Worm (Caenorhabditis elegans) whole organism, L4 larva: ENCODE results near the gene ttr-30.

Experiments used
- F37D6.2 ChIP-seq: sonication (generic microtip); optimal IDR thresholded peaks from 2 replicates; lab custom pipeline; 2016; ENCODE audit warnings: mild to moderate bottlenecking, missing genetic modification characterization, missing compliant biosample characterization
- F44E2.7 ChIP-seq: fragments of 200-800 bp; sonication (Bioruptor generic); IDR thresholded peaks from 2 replicates; pipeline ENCODE4 v2.1.2; 2022; ENCODE audit warnings: missing genetic modification characterization, missing compliant biosample characterization
- R02D3.7 ChIP-seq: fragments of 150-350 bp; sonication (generic microtip); optimal IDR thresholded peaks from 3 replicates; lab custom pipeline; 2014; ENCODE audit warnings: missing biosample characterization, missing genetic modification characterization
- aha-1 ChIP-seq: fragments of 150-350 bp; peaks from one replicate; lab custom pipeline; 2014; ENCODE audit warnings: missing biosample characterization, missing genetic modification characterization
- ama-1 ChIP-seq: fragments of 150-350 bp; optimal IDR thresholded peaks from 2 replicates; lab custom pipeline; 2014; ENCODE audit warnings: inconsistent platforms, mixed read lengths
- ceh-32 ChIP-seq: sonication (generic microtip); optimal IDR thresholded peaks from 2 replicates; lab custom pipeline; 2016; ENCODE audit warnings: mild to moderate bottlenecking, missing genetic modification characterization, missing compliant biosample characterization; ENCODE audit not compliant: poor library complexity
- ceh-44 ChIP-seq: fragments of 200-800 bp; sonication (Bioruptor generic); IDR thresholded peaks from 2 replicates; pipeline ENCODE4 v1.3.6; 2022; ENCODE audit warnings: missing genetic modification reagents, missing genetic modification characterization, missing compliant biosample characterization
- ceh-62 ChIP-seq: sonication (generic microtip); optimal IDR thresholded peaks from 2 replicates; lab custom pipeline; 2017; ENCODE audit warnings: missing biosample characterization, missing genetic modification characterization
- ces-1 ChIP-seq: fragments of 150-350 bp; sonication (generic microtip); optimal IDR thresholded peaks from 4 replicates; lab custom pipeline; 2014; ENCODE audit warnings: missing biosample characterization, missing genetic modification reagents, missing genetic modification characterization
- ctbp-1 ChIP-seq: fragments of 200-800 bp; sonication (Bioruptor generic); IDR thresholded peaks from 2 replicates; pipeline ENCODE4 v1.3.6; 2022; ENCODE audit warnings: missing genetic modification reagents, missing genetic modification characterization, missing compliant biosample characterization
- daf-12 ChIP-seq: fragments of 150-350 bp; optimal IDR thresholded peaks from 2 replicates; lab custom pipeline; 2014; ENCODE audit warnings: missing biosample characterization, missing genetic modification reagents, missing genetic modification characterization
- daf-16 ChIP-seq, 3 experiments: sonication (generic microtip); optimal IDR thresholded peaks; 2 replicates each; lab custom pipeline; 2016 to 2017; ENCODE audit warnings: missing genetic modification characterization in 3 of 3, missing genetic modification reagents in 3 of 3, mild to moderate bottlenecking in 2 of 3, missing compliant biosample characterization in 2 of 3, missing biosample characterization in 1 of 3, moderate library complexity in 1 of 3
- daf-19 ChIP-seq: fragments of 200-800 bp; sonication (Bioruptor generic); conservative IDR thresholded peaks from 2 replicates; pipeline ENCODE4 v1.3.6; 2022; ENCODE audit warnings: missing genetic modification characterization, missing compliant biosample characterization
- daf-8 ChIP-seq: fragments of 200-800 bp; sonication (Bioruptor generic); IDR thresholded peaks from 2 replicates; pipeline ENCODE4 v1.3.6; 2022; ENCODE audit warnings: missing genetic modification characterization, missing compliant biosample characterization
- dmd-6 ChIP-seq: fragments of 200-800 bp; sonication (Bioruptor generic); IDR thresholded peaks from 2 replicates; pipeline ENCODE4 v1.3.6; 2022; ENCODE audit warnings: missing genetic modification reagents, missing genetic modification characterization, missing compliant biosample characterization
- dmd-8 ChIP-seq: fragments of 200-800 bp; sonication (Bioruptor generic); IDR thresholded peaks from 2 replicates; pipeline ENCODE4 v1.3.6; 2022; ENCODE audit warnings: missing genetic modification characterization, missing compliant biosample characterization
- dmd-9 ChIP-seq: fragments of 200-800 bp; sonication (Bioruptor generic); IDR thresholded peaks from 2 replicates; pipeline ENCODE4 v1.3.6; 2022; ENCODE audit warnings: missing genetic modification reagents, missing genetic modification characterization, missing compliant biosample characterization
- dpl-1 ChIP-seq: fragments of 150-350 bp; optimal IDR thresholded peaks from 2 replicates; lab custom pipeline; 2014; ENCODE audit warnings: missing biosample characterization, missing genetic modification reagents, missing genetic modification characterization
- dve-1 ChIP-seq: sonication (generic microtip); optimal IDR thresholded peaks from 2 replicates; lab custom pipeline; 2017; ENCODE audit warnings: antibody characterized with exemption, mild to moderate bottlenecking, missing genetic modification characterization, missing compliant biosample characterization; ENCODE audit not compliant: insufficient read depth
- fkh-10 ChIP-seq: fragments of 150-350 bp; optimal IDR thresholded peaks from 2 replicates; lab custom pipeline; 2014; ENCODE audit warnings: missing biosample characterization, missing genetic modification reagents, missing genetic modification characterization
- hlh-30 ChIP-seq: sonication (generic microtip); optimal IDR thresholded peaks from 2 replicates; lab custom pipeline; 2017; ENCODE audit warnings: antibody characterized with exemption, mild to moderate bottlenecking, missing genetic modification characterization, missing compliant biosample characterization; ENCODE audit not compliant: insufficient read depth
- lim-7 ChIP-seq: fragments of 200-800 bp; sonication (Bioruptor generic); IDR thresholded peaks from 2 replicates; pipeline ENCODE4 v1.3.6; 2022; ENCODE audit warnings: missing genetic modification characterization, missing compliant biosample characterization
- lir-3 ChIP-seq: sonication (generic microtip); optimal IDR thresholded peaks from 2 replicates; lab custom pipeline; 2016; ENCODE audit warnings: mild to moderate bottlenecking, missing genetic modification characterization, missing compliant biosample characterization
- madf-5 ChIP-seq, 2 experiments: fragments of 200-800 bp; sonication (Bioruptor generic); IDR thresholded peaks; 2 replicates each; pipeline ENCODE4 v1.3.6; 2022; ENCODE audit warnings: missing compliant biosample characterization in 2 of 2, missing genetic modification characterization in 2 of 2
- mep-1 ChIP-seq: fragments of 150-350 bp; sonication (generic microtip); optimal IDR thresholded peaks from 3 replicates; lab custom pipeline; 2014; ENCODE audit warnings: missing biosample characterization, missing genetic modification characterization
- mxl-2 ChIP-seq: fragments of 200-800 bp; sonication (Bioruptor generic); conservative IDR thresholded peaks from 2 replicates; pipeline ENCODE4 v1.3.6; 2022; ENCODE audit warnings: missing genetic modification reagents, missing genetic modification characterization, missing compliant biosample characterization
- nhr-10 ChIP-seq: fragments of 150-350 bp; optimal IDR thresholded peaks from 2 replicates; lab custom pipeline; 2014; ENCODE audit warnings: missing biosample characterization, missing genetic modification characterization
- nhr-11 ChIP-seq: fragments of 150-350 bp; optimal IDR thresholded peaks from 2 replicates; lab custom pipeline; 2014; ENCODE audit warnings: missing biosample characterization, missing genetic modification characterization
- nhr-111 ChIP-seq: fragments of 200-800 bp; sonication (Bioruptor generic); optimal IDR thresholded peaks from 2 replicates; lab custom pipeline; 2018; ENCODE audit warnings: mild to moderate bottlenecking, missing genetic modification characterization, missing compliant biosample characterization
- nhr-28 ChIP-seq: fragments of 150-350 bp; optimal IDR thresholded peaks from 2 replicates; lab custom pipeline; 2014; ENCODE audit warnings: missing biosample characterization, missing genetic modification characterization
- nhr-41 ChIP-seq: fragments of 200-800 bp; sonication (Bioruptor generic); IDR thresholded peaks from 2 replicates; pipeline ENCODE4 v1.3.6; 2022; ENCODE audit warnings: missing genetic modification reagents, missing genetic modification characterization, missing compliant biosample characterization
- nhr-76 ChIP-seq: fragments of 150-350 bp; optimal IDR thresholded peaks from 2 replicates; lab custom pipeline; 2014; ENCODE audit warnings: missing biosample characterization, missing genetic modification characterization
- nhr-77 ChIP-seq: fragments of 150-350 bp; optimal IDR thresholded peaks from 2 replicates; lab custom pipeline; 2014; ENCODE audit warnings: missing biosample characterization, missing genetic modification characterization
- pha-4 ChIP-seq, 2 experiments: fragments of 150-350 bp in 1 of 2; fragments of 200-800 bp in 1 of 2; sonication (Bioruptor generic) in 1 of 2; IDR thresholded peaks in 1 of 2; optimal IDR thresholded peaks in 1 of 2; 2 replicates each; pipeline versions ENCODE4 v1.3.6 to Lab custom; 2014 to 2022; ENCODE audit warnings: missing genetic modification characterization in 2 of 2, missing genetic modification reagents in 2 of 2, missing biosample characterization in 1 of 2, missing compliant biosample characterization in 1 of 2
- saeg-2 ChIP-seq: fragments of 200-800 bp; sonication (Bioruptor generic); IDR thresholded peaks from 2 replicates; pipeline ENCODE4 v1.3.6; 2022; ENCODE audit warnings: missing genetic modification reagents, missing genetic modification characterization, missing compliant biosample characterization
- set-16 ChIP-seq: fragments of 200-800 bp; sonication (Bioruptor generic); IDR thresholded peaks from 2 replicates; pipeline ENCODE4 v1.3.6; 2022; ENCODE audit warnings: missing genetic modification reagents, missing genetic modification characterization, missing compliant biosample characterization
- snpc-4 ChIP-seq: fragments of 150-350 bp; optimal IDR thresholded peaks from 2 replicates; lab custom pipeline; 2014; ENCODE audit warnings: missing biosample characterization, missing genetic modification characterization
- spr-1 ChIP-seq: sonication (generic microtip); optimal IDR thresholded peaks from 2 replicates; lab custom pipeline; 2016; ENCODE audit warnings: mild to moderate bottlenecking, missing genetic modification characterization, missing compliant biosample characterization
- spr-3 ChIP-seq: fragments of 200-800 bp; sonication (Bioruptor generic); optimal IDR thresholded peaks from 2 replicates; lab custom pipeline; 2018; ENCODE audit warnings: mild to moderate bottlenecking, missing genetic modification characterization, missing compliant biosample characterization
- tra-1 ChIP-seq: fragments of 200-800 bp; sonication (Bioruptor generic); IDR thresholded peaks from 2 replicates; pipeline ENCODE4 v1.3.6; 2022; ENCODE audit warnings: missing genetic modification reagents, missing genetic modification characterization, missing compliant biosample characterization
- unc-62 ChIP-seq, 3 experiments: fragments of 150-350 bp in 1 of 3; sonication (generic microtip); optimal IDR thresholded peaks in 2 of 3; peaks in 1 of 3; 1 replicate in 1 of 3; 2 replicates in 2 of 3; lab custom pipeline; 2014 to 2017; ENCODE audit warnings: missing biosample characterization in 3 of 3, missing genetic modification characterization in 3 of 3, missing genetic modification reagents in 3 of 3, missing genotype in 1 of 3
- vab-7 ChIP-seq: fragments of 200-800 bp; sonication (Bioruptor generic); IDR thresholded peaks from 2 replicates; pipeline ENCODE4 v1.3.6; 2022; ENCODE audit warnings: missing genetic modification reagents, missing genetic modification characterization, missing compliant biosample characterization
- zag-1 ChIP-seq: fragments of 150-350 bp; optimal IDR thresholded peaks from 2 replicates; lab custom pipeline; 2014; ENCODE audit warnings: missing biosample characterization, missing genetic modification characterization
- zip-2 ChIP-seq: fragments of 150-350 bp; optimal IDR thresholded peaks from 2 replicates; lab custom pipeline; 2014; ENCODE audit warnings: missing biosample characterization, missing genetic modification characterization
- ztf-11 ChIP-seq: fragments of 150-350 bp; optimal IDR thresholded peaks from 2 replicates; lab custom pipeline; 2014; ENCODE audit warnings: missing biosample characterization, missing genetic modification characterization

Gene ttr-30

DNA sequence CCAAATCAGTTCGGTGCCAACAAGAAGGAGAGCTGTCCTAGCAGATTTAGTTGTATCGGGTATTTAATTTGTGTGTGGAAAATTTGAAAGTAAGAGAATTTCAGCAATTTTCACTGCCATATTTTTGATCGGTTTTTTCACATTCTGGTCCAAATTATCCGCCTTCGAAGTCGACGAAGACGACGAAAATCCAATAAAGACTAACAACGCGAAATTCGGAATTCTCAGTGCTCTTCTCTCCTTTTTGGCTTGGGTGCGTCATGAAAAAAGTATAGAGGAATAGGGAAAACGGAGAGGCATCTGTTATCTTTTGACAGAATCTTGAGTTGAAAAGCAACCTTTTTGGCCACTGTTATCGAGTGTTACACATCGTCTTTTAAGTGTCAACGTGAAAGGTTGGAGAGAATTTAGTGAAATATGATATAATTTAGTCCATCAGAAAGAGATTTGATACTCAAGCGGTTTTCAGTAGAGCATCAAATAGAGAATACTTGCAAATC lies 2.6 kb upstream of the ttr-30 start:
- TF ChIP-seq daf-8 (GFP tag; lab: Robert Waterston, UW) (no peak), unc-62 (GFP tag; optimal IDR thresholded peaks at IDR 0.05 in 1 of 2; lab: Kevin White, UChicago) (peak in 1 of 2 experiments; percentile 10), unc-62 (tag; optimal IDR thresholded peaks at IDR 0.05; lab: Kevin White, UChicago) (no peak), dmd-6 (GFP tag; lab: Robert Waterston, UW) (0 out of 2 replicates have a peak, but pooled peaks have one; percentile 7), zip-2 (no peak)

DNA sequence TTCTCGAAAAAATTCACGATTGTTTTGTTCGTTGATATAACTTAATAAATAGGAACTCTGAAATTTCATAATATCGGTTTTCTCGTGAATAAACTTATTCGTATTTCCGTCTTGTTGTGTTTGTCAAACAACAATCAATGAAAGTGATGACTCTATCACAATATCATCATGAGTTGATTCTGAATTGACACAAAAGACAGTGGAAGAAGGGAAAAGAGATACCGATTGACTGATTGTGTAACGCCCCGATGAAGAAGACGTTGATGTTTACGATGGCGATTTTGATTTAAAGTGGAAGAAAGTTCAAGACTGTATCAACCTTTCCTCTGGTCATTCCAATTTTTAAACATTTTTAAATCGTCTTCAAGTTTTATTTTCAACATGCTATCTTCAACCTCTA lies 1.1 kb upstream of the ttr-30 start, which contains the start of gene ttr-59:
Gene ttr-59, plus strand, starts transcription at position 218 of the 400 bp plus-strand sequence.
- peak; percentile 4 for TF ChIP-seq ama-1 (lab: Kevin White, UChicago)
- peak; percentile 5 for TF ChIP-seq nhr-28
- TF ChIP-seq zip-2: no peak
- peak; percentile 58 for TF ChIP-seq hlh-30 (tag; lab: Kevin White, UChicago)

DNA sequence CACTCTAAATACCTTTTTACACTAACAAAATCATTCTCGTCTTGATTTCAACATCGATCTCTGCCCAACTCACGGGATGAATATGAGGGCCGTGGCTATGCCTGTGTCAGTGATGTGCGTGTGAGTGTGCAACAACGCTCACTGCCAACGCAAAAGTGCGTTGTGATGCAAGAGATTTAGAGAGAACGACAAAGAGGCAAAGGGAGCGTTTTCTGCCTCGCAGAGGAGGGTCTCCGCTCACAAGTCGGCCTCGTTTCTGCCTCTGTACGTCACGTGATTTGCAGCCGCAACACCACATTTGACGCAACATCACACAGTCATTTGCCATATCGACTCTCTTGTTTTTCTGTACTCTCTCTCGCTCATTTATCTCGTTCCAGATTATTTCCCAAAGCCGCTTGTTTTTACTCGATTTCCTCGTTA lies 3.6 kb downstream of the ttr-30 start, which contains the start of gene epg-7:
Gene epg-7, plus strand, starts transcription at position 413 of the 423 bp plus-strand sequence.
- TF ChIP-seq tra-1 (peak; percentile 84), lim-7 (GFP tag; lab: Robert Waterston, UW) (peak; percentile 64; the same call in 1 of the 2 replicates), ceh-44 (GFP tag; lab: Robert Waterston, UW) (0 out of 2 replicates have a peak, but pooled peaks have one; percentile 24), unc-62 (GFP tag; optimal IDR thresholded peaks at IDR 0.05 in 1 of 2; lab: Kevin White, UChicago) (peak in 1 of 2 experiments; percentile 100), unc-62 (tag; optimal IDR thresholded peaks at IDR 0.05; lab: Kevin White, UChicago) (no peak), nhr-10 (tag; lab: Kevin White, UChicago) (peak; percentile 37), ceh-62 (no peak), zag-1 (tag; lab: Kevin White, UChicago) (peak; percentile 39), vab-7 (peak; percentile 55; the same call in 1 of the 2 replicates), madf-5 (GFP tag; IDR thresholded peaks at IDR 0.05; lab: Robert Waterston, UW) (0 out of 4 replicates have a peak, but pooled peaks of 1 of the 2 experiments have one; percentile 59), saeg-2 (peak; percentile 79), daf-16 (GFP tag; optimal IDR thresholded peaks at IDR 0.05; lab: Kevin White, UChicago) (peak; percentile 41 to 94), daf-16 (tag; optimal IDR thresholded peaks at IDR 0.05; lab: Kevin White, UChicago) (peak; percentile 83), pha-4 (GFP tag; IDR thresholded peaks at IDR 0.05; lab: Robert Waterston, UW) (peak; percentile 88), pha-4 (tag; optimal IDR thresholded peaks at IDR 0.05; lab: Kevin White, UChicago) (no peak), lir-3 (tag; lab: Kevin White, UChicago) (no peak), mxl-2 (peak; percentile 72), nhr-77 (tag; lab: Kevin White, UChicago) (peak; percentile 62), daf-19 (GFP tag; lab: Robert Waterston, UW) (no peak), mep-1 (tag; lab: Kevin White, UChicago) (peak; percentile 96), dmd-9 (GFP tag; lab: Robert Waterston, UW) (peak; percentile 69), nhr-11 (tag; lab: Kevin White, UChicago) (peak; percentile 93), snpc-4 (no peak), aha-1 (tag; lab: Kevin White, UChicago) (peak; percentile 99), spr-1 (tag; lab: Kevin White, UChicago) (peak; percentile 79), zip-2 (no peak), dmd-8 (GFP tag; lab: Robert Waterston, UW) (peak; percentile 31; the same call in 1 of the 2 replicates), nhr-76 (no peak), F44E2.7 (GFP tag; lab: Robert Waterston, UW) (no peak), ces-1 (GFP tag; lab: Kevin White, UChicago) (peak; percentile 55), set-16 (GFP tag; lab: Robert Waterston, UW) (peak; percentile 79), dpl-1 (GFP tag; lab: Kevin White, UChicago) (peak; percentile 75), dmd-6 (GFP tag; lab: Robert Waterston, UW) (peak; percentile 93), ceh-32 (tag; lab: Kevin White, UChicago) (peak; percentile 63), F37D6.2 (tag; lab: Kevin White, UChicago) (peak; percentile 88), R02D3.7 (tag; lab: Kevin White, UChicago) (no peak), ztf-11 (tag; lab: Kevin White, UChicago) (no peak), ctbp-1 (GFP tag; lab: Robert Waterston, UW) (peak; percentile 95), nhr-111 (GFP tag; lab: Kevin White, UChicago) (no peak), spr-3 (peak; percentile 37), nhr-41 (GFP tag; lab: Robert Waterston, UW) (no peak), fkh-10 (GFP tag; lab: Kevin White, UChicago) (peak; percentile 95), dve-1 (tag; lab: Kevin White, UChicago) (peak; percentile 96), daf-12 (tag; lab: Kevin White, UChicago) (no peak)
